Fruit fly (Drosophila melanogaster) whole organism, embryonic: ENCODE measurements around the gene Top3beta.

ENCODE experiments used
- C15 ChIP-seq: fragments of 200-800 bp; sonication (Bioruptor generic); IDR thresholded peaks from 3 replicates; pipeline ENCODE4 v1.3.6; 2022; ENCODE audit warnings: missing biosample characterization, missing genetic modification characterization
- CG10366 ChIP-seq: fragments of 200-800 bp; sonication (Bioruptor generic); IDR thresholded peaks from 2 replicates; pipeline ENCODE4 v1.3.6; 2022; ENCODE audit warnings: missing biosample characterization, missing genetic modification characterization
- CG10543 ChIP-seq: fragments of 200-800 bp; sonication (Bioruptor generic); optimal IDR thresholded peaks from 3 replicates; lab custom pipeline; 2017; ENCODE audit warnings: missing biosample characterization, mild to moderate bottlenecking, missing genetic modification characterization, moderate library complexity
- CG10979 ChIP-seq: fragments of 200-800 bp; sonication (Bioruptor generic); optimal IDR thresholded peaks from 2 replicates; lab custom pipeline; 2018; ENCODE audit warnings: missing biosample characterization, mild to moderate bottlenecking, missing genetic modification characterization, moderate library complexity
- CG13775 ChIP-seq: fragments of 200-800 bp; sonication (Bioruptor generic); optimal IDR thresholded peaks from 3 replicates; lab custom pipeline; 2017; ENCODE audit warnings: missing biosample characterization, mild to moderate bottlenecking, missing genetic modification characterization
- CG14667 ChIP-seq: fragments of 200-800 bp; sonication (Bioruptor generic); IDR thresholded peaks from 2 replicates; pipeline ENCODE4 v1.3.6; 2022; ENCODE audit warnings: missing biosample characterization, missing genetic modification characterization
- CG15011 ChIP-seq: fragments of 200-800 bp; sonication (Bioruptor generic); optimal IDR thresholded peaks from 3 replicates; lab custom pipeline; 2018; ENCODE audit warnings: missing biosample characterization, mild to moderate bottlenecking, missing genetic modification characterization
- CG1602 ChIP-seq: fragments of 200-800 bp; sonication (Bioruptor generic); optimal IDR thresholded peaks from 3 replicates; lab custom pipeline; 2016; ENCODE audit warnings: missing biosample characterization, missing genetic modification characterization
- CG16815 ChIP-seq: fragments of 200-800 bp; sonication (Bioruptor generic); optimal IDR thresholded peaks from 3 replicates; lab custom pipeline; 2017; ENCODE audit warnings: missing biosample characterization, mild to moderate bottlenecking, missing genetic modification characterization
- CG17385 ChIP-seq: fragments of 200-800 bp; sonication (Bioruptor generic); optimal IDR thresholded peaks from 3 replicates; lab custom pipeline; 2018; ENCODE audit warnings: missing biosample characterization, mild to moderate bottlenecking, missing genetic modification characterization
- CG17829 ChIP-seq: fragments of 200-800 bp; optimal IDR thresholded peaks from 2 replicates; lab custom pipeline; 2019; ENCODE audit warnings: missing biosample characterization, mild to moderate bottlenecking, missing genetic modification characterization, moderate library complexity
- CG31388 ChIP-seq: fragments of 200-800 bp; sonication (Bioruptor generic); optimal IDR thresholded peaks from 2 replicates; lab custom pipeline; 2016; ENCODE audit warnings: missing biosample characterization, missing genetic modification characterization
- CG32532 ChIP-seq: fragments of 200-800 bp; sonication (Bioruptor generic); IDR thresholded peaks from 2 replicates; pipeline ENCODE4 v1.3.6; 2022; ENCODE audit warnings: missing biosample characterization, missing genetic modification characterization
- CG34422 ChIP-seq: fragments of 200-800 bp; sonication (Bioruptor generic); IDR thresholded peaks from 3 replicates; pipeline ENCODE4 v1.3.6; 2022; ENCODE audit warnings: missing biosample characterization, missing genetic modification characterization
- CG4360 ChIP-seq: fragments of 200-800 bp; sonication (Bioruptor generic); IDR thresholded peaks from 2 replicates; pipeline ENCODE4 v1.3.6; 2022; ENCODE audit warnings: missing biosample characterization, missing genetic modification characterization
- CG5245 ChIP-seq: fragments of 200-800 bp; sonication (Bioruptor generic); optimal IDR thresholded peaks from 3 replicates; lab custom pipeline; 2016; ENCODE audit warnings: missing biosample characterization, missing genetic modification characterization
- CG6272 ChIP-seq: fragments of 200-800 bp; sonication (Bioruptor generic); IDR thresholded peaks from 2 replicates; pipeline ENCODE4 v1.3.6; 2022; ENCODE audit warnings: missing biosample characterization, missing genetic modification characterization
- CG7928 ChIP-seq: fragments of 200-800 bp; sonication (Bioruptor generic); optimal IDR thresholded peaks from 2 replicates; lab custom pipeline; 2017; ENCODE audit warnings: missing biosample characterization, mild to moderate bottlenecking, missing genetic modification characterization
- CG7987 ChIP-seq: fragments of 200-800 bp; sonication (Bioruptor generic); optimal IDR thresholded peaks from 2 replicates; lab custom pipeline; 2018; ENCODE audit warnings: missing biosample characterization, mild to moderate bottlenecking, missing genetic modification characterization, moderate library complexity
- CG9797 ChIP-seq: fragments of 200-800 bp; sonication (Bioruptor generic); optimal IDR thresholded peaks from 3 replicates; lab custom pipeline; 2018; ENCODE audit warnings: missing biosample characterization, mild to moderate bottlenecking, missing genetic modification characterization
- Dfd ChIP-seq, 2 experiments: fragments of >200 bp; optimal IDR thresholded peaks; 2 replicates each; lab custom pipeline; 2017; ENCODE audit warnings: missing biosample characterization in 2 of 2, missing genetic modification characterization in 2 of 2
- Dip2 ChIP-seq: fragments of 200-800 bp; sonication (Bioruptor generic); IDR thresholded peaks from 2 replicates; pipeline ENCODE4 v1.3.6; 2022; ENCODE audit warnings: missing biosample characterization, missing genetic modification characterization
- ERR ChIP-seq: fragments of 200-800 bp; sonication (Bioruptor generic); optimal IDR thresholded peaks from 2 replicates; lab custom pipeline; 2016; ENCODE audit warnings: missing biosample characterization, missing genetic modification characterization
- Elba2 ChIP-seq: fragments of 200-800 bp; sonication (Bioruptor generic); optimal IDR thresholded peaks from 3 replicates; lab custom pipeline; 2016; ENCODE audit warnings: missing biosample characterization, missing genetic modification characterization
- HLHmδ ChIP-seq: fragments of 200-800 bp; sonication (Bioruptor generic); optimal IDR thresholded peaks from 2 replicates; lab custom pipeline; 2018; ENCODE audit warnings: missing biosample characterization, mild to moderate bottlenecking, missing genetic modification characterization, moderate library complexity
- HmgZ ChIP-seq: fragments of 200-800 bp; sonication (Bioruptor generic); optimal IDR thresholded peaks from 2 replicates; lab custom pipeline; 2018; ENCODE audit warnings: missing biosample characterization, mild to moderate bottlenecking, missing genetic modification characterization
- Mrtf ChIP-seq: fragments of 200-800 bp; sonication (Bioruptor generic); IDR thresholded peaks from 3 replicates; pipeline ENCODE4 v1.3.6; 2022; ENCODE audit warnings: missing biosample characterization, missing genetic modification characterization
- NC2α ChIP-seq: fragments of 200-800 bp; sonication (Bioruptor generic); optimal IDR thresholded peaks from 2 replicates; lab custom pipeline; 2016; ENCODE audit warnings: missing biosample characterization, missing genetic modification characterization
- Ptx1 ChIP-seq: fragments of 200-800 bp; sonication (Bioruptor generic); IDR thresholded peaks from 2 replicates; pipeline ENCODE4 v1.3.6; 2022; ENCODE audit warnings: missing biosample characterization, missing genetic modification characterization
- Ravus ChIP-seq: fragments of 200-800 bp; sonication (Bioruptor generic); IDR thresholded peaks from 2 replicates; pipeline ENCODE4 v1.3.6; 2022; ENCODE audit warnings: missing biosample characterization, missing genetic modification characterization
- Ssrp ChIP-seq: fragments of 200-800 bp; sonication (Bioruptor generic); optimal IDR thresholded peaks from 2 replicates; lab custom pipeline; 2018; ENCODE audit warnings: missing biosample characterization, mild to moderate bottlenecking, missing genetic modification characterization, moderate library complexity
- YL-1 ChIP-seq: fragments of 200-800 bp; sonication (Bioruptor generic); optimal IDR thresholded peaks from 3 replicates; lab custom pipeline; 2017; ENCODE audit warnings: missing biosample characterization, mild to moderate bottlenecking, missing genetic modification characterization
- ase ChIP-seq: fragments of 200-800 bp; sonication (Bioruptor generic); IDR thresholded peaks from 3 replicates; pipeline ENCODE4 v1.3.6; 2022; ENCODE audit warnings: missing biosample characterization, missing genetic modification characterization
- az2 ChIP-seq: fragments of 200-800 bp; sonication (Bioruptor generic); optimal IDR thresholded peaks from 3 replicates; lab custom pipeline; 2016; ENCODE audit warnings: missing biosample characterization, missing genetic modification characterization
- bab2 ChIP-seq: fragments of 200-800 bp; sonication (Bioruptor generic); optimal IDR thresholded peaks from 2 replicates; lab custom pipeline; 2016; ENCODE audit warnings: missing biosample characterization, missing genetic modification characterization
- cg ChIP-seq: fragments of 200-800 bp; sonication (Bioruptor generic); optimal IDR thresholded peaks from 3 replicates; lab custom pipeline; 2019; ENCODE audit warnings: missing biosample characterization, mild to moderate bottlenecking, missing genetic modification characterization, moderate library complexity
- chinmo ChIP-seq: fragments of 200-800 bp; sonication (Bioruptor generic); IDR thresholded peaks from 4 replicates; pipeline ENCODE4 v1.3.6; 2022; ENCODE audit warnings: missing biosample characterization, missing genetic modification characterization; ENCODE audit not compliant: partially characterized antibody
- corto ChIP-seq: fragments of 200-800 bp; sonication (Bioruptor generic); optimal IDR thresholded peaks from 2 replicates; lab custom pipeline; 2016; ENCODE audit warnings: missing biosample characterization, mild to moderate bottlenecking, missing genetic modification characterization, moderate library complexity
- crc ChIP-seq: fragments of 200-800 bp; sonication (Bioruptor generic); optimal IDR thresholded peaks from 2 replicates; lab custom pipeline; 2016; ENCODE audit warnings: missing biosample characterization, missing genetic modification characterization
- gcm ChIP-seq: fragments of 200-800 bp; sonication (Bioruptor generic); optimal IDR thresholded peaks from 2 replicates; lab custom pipeline; 2019; ENCODE audit warnings: missing biosample characterization, mild to moderate bottlenecking, missing genetic modification characterization, moderate library complexity
- jumu ChIP-seq: fragments of 200-800 bp; sonication (Bioruptor generic); optimal IDR thresholded peaks from 3 replicates; lab custom pipeline; 2016; ENCODE audit warnings: missing biosample characterization, missing genetic modification characterization
- lbe ChIP-seq: fragments of 200-800 bp; sonication (Bioruptor generic); optimal IDR thresholded peaks from 2 replicates; lab custom pipeline; 2016; ENCODE audit warnings: missing biosample characterization, mild to moderate bottlenecking, missing genetic modification characterization
- odd ChIP-seq: fragments of 200-800 bp; sonication (Bioruptor generic); optimal IDR thresholded peaks from 2 replicates; lab custom pipeline; 2017; ENCODE audit warnings: missing biosample characterization, mild to moderate bottlenecking, missing genetic modification characterization
- org-1 ChIP-seq: fragments of 200-800 bp; sonication (Bioruptor generic); optimal IDR thresholded peaks from 2 replicates; lab custom pipeline; 2017; ENCODE audit warnings: missing biosample characterization, missing genetic modification characterization
- pb ChIP-seq: fragments of 200-800 bp; sonication (Bioruptor generic); optimal IDR thresholded peaks from 3 replicates; lab custom pipeline; 2016; ENCODE audit warnings: missing biosample characterization, missing genetic modification characterization
- phol ChIP-seq: fragments of 200-800 bp; sonication (Bioruptor generic); optimal IDR thresholded peaks from 3 replicates; lab custom pipeline; 2018; ENCODE audit warnings: missing biosample characterization, mild to moderate bottlenecking, missing genetic modification characterization, moderate library complexity
- sna ChIP-seq: fragments of 200-800 bp; sonication (Bioruptor generic); IDR thresholded peaks from 2 replicates; pipeline ENCODE4 v1.3.6; 2022; ENCODE audit warnings: missing biosample characterization, missing genetic modification characterization; ENCODE audit not compliant: partially characterized antibody
- ssp ChIP-seq: fragments of 200-800 bp; sonication (Bioruptor generic); IDR thresholded peaks from 2 replicates; pipeline ENCODE4 v1.3.6; 2022; ENCODE audit warnings: missing biosample characterization, missing genetic modification characterization
- stwl ChIP-seq: fragments of 200-800 bp; sonication (Bioruptor generic); optimal IDR thresholded peaks from 3 replicates; lab custom pipeline; 2018; ENCODE audit warnings: missing biosample characterization, mild to moderate bottlenecking, missing genetic modification characterization, moderate library complexity
- twi ChIP-seq: fragments of 200-800 bp; optimal IDR thresholded peaks from 2 replicates; lab custom pipeline; 2019; ENCODE audit warnings: missing biosample characterization, mild to moderate bottlenecking, missing genetic modification characterization, moderate library complexity

Top3beta gene

dm6 chrX:6267745-6268582 is 19.8 kb downstream of the Top3beta start, which contains the start of gene Spt6 (continued):
- TF ChIP-seq CG17829 (tag; lab: Kevin White, UChicago): no peak
- TF ChIP-seq corto (GFP tag; lab: Kevin White, UChicago): peak; percentile 12
- TF ChIP-seq chinmo: 0 out of 4 replicates have a peak, but pooled peaks have one; percentile 68
- no peak for TF ChIP-seq az2
- no peak for TF ChIP-seq CG10543 (GFP tag; lab: Kevin White, UChicago)
- no peak for TF ChIP-seq crc (GFP tag; lab: Kevin White, UChicago)
- TF ChIP-seq odd (GFP tag; lab: Kevin White, UChicago): no peak
- TF ChIP-seq CG7987 (GFP tag; lab: Kevin White, UChicago): no peak
- TF ChIP-seq bab2: no peak
- TF ChIP-seq jumu (GFP tag; lab: Kevin White, UChicago): no peak
- TF ChIP-seq twi (tag; lab: Kevin White, UChicago): no peak
- TF ChIP-seq CG10366 (GFP tag; lab: Robert Waterston, UW): no peak
- no peak for TF ChIP-seq CG10979 (tag; lab: Kevin White, UChicago)
- TF ChIP-seq YL-1 (GFP tag; lab: Kevin White, UChicago): peak; percentile 70
- TF ChIP-seq stwl (tag; lab: Kevin White, UChicago): no peak
- no peak for TF ChIP-seq CG32532 (GFP tag; lab: Robert Waterston, UW)
- no peak for TF ChIP-seq pb
- TF ChIP-seq Dip2: no peak
- no peak for TF ChIP-seq ssp
- TF ChIP-seq Ravus (GFP tag; lab: Robert Waterston, UW): no peak
- no peak for TF ChIP-seq CG6272 (GFP tag; lab: Robert Waterston, UW)
- TF ChIP-seq gcm: no peak
- peak; percentile 96 for TF ChIP-seq CG17385
- no peak for TF ChIP-seq Elba2 (GFP tag; lab: Kevin White, UChicago)
- no peak for TF ChIP-seq Ssrp (tag; lab: Kevin White, UChicago)
- no peak for TF ChIP-seq CG7928 (GFP tag; lab: Kevin White, UChicago)
- TF ChIP-seq CG34422 (GFP tag; lab: Robert Waterston, UW): peak; percentile 40; the same call in 1 of the 3 replicates
- TF ChIP-seq CG16815 (GFP tag; lab: Kevin White, UChicago): no peak
- TF ChIP-seq CG5245: no peak
- TF ChIP-seq Mrtf: no peak
- TF ChIP-seq Ptx1 (GFP tag; lab: Robert Waterston, UW): no peak
- TF ChIP-seq CG1602: no peak
- peak; percentile 78 for TF ChIP-seq CG4360 (GFP tag; lab: Robert Waterston, UW)
- TF ChIP-seq CG15011 (GFP tag; lab: Kevin White, UChicago): no peak
- TF ChIP-seq CG14667 (GFP tag; lab: Robert Waterston, UW): no peak
- no peak for TF ChIP-seq Dfd (GFP tag; optimal IDR thresholded peaks at IDR 0.05; lab: Kevin White, UChicago)
- no peak for TF ChIP-seq CG9797 (GFP tag; lab: Kevin White, UChicago)
- no peak for TF ChIP-seq ERR (GFP tag; lab: Kevin White, UChicago)
- TF ChIP-seq CG13775 (GFP tag; lab: Kevin White, UChicago): no peak
- peak; percentile 59 for TF ChIP-seq cg (GFP tag; lab: Kevin White, UChicago)
- no peak for TF ChIP-seq C15
- no peak for TF ChIP-seq CG31388
- TF ChIP-seq NC2α (GFP tag; lab: Kevin White, UChicago): no peak
- no peak for TF ChIP-seq HLHmδ
- no peak for TF ChIP-seq phol
- no peak for TF ChIP-seq ase
- no peak for TF ChIP-seq org-1 (GFP tag; lab: Kevin White, UChicago)
- TF ChIP-seq HmgZ (tag; lab: Kevin White, UChicago): no peak
- no peak for TF ChIP-seq lbe
- TF ChIP-seq sna: 0 out of 2 replicates have a peak, but pooled peaks have one; percentile 21
